Worm (Caenorhabditis elegans) whole organism, late embryonic: ENCODE data around the gene nspg-10.

Source experiments
- C38D4.7 ChIP-seq: fragments of 200-800 bp; sonication (Bioruptor generic); optimal IDR thresholded peaks from 2 replicates; lab custom pipeline; 2018; ENCODE audit warnings: mild to moderate bottlenecking, missing genetic modification characterization, moderate library complexity, missing compliant biosample characterization
- F13H6.1 ChIP-seq: sonication (generic microtip); optimal IDR thresholded peaks from 2 replicates; lab custom pipeline; 2016; ENCODE audit warnings: missing genetic modification characterization, missing compliant biosample characterization
- K09A11.1 ChIP-seq: sonication (generic microtip); optimal IDR thresholded peaks from 2 replicates; lab custom pipeline; 2017; ENCODE audit warnings: antibody characterized with exemption, mild to moderate bottlenecking, missing genetic modification characterization, missing compliant biosample characterization; ENCODE audit not compliant: insufficient read depth
- Y22D7AL.16 ChIP-seq: sonication (generic microtip); optimal IDR thresholded peaks from 2 replicates; lab custom pipeline; 2016; ENCODE audit warnings: missing genetic modification characterization, missing compliant biosample characterization
- ama-1 ChIP-seq: fragments of 150-350 bp; optimal IDR thresholded peaks from 2 replicates; lab custom pipeline; 2014
- ceh-14 ChIP-seq: sonication (generic microtip); optimal IDR thresholded peaks from 2 replicates; lab custom pipeline; 2016; ENCODE audit warnings: missing genotype, missing genetic modification characterization, missing compliant biosample characterization
- ceh-19 ChIP-seq: fragments of 200-800 bp; sonication (Bioruptor generic); optimal IDR thresholded peaks from 2 replicates; lab custom pipeline; 2018; ENCODE audit warnings: mild to moderate bottlenecking, missing genetic modification characterization, missing compliant biosample characterization
- ceh-2 ChIP-seq: sonication (generic microtip); optimal IDR thresholded peaks from 2 replicates; lab custom pipeline; 2016; ENCODE audit warnings: missing genotype, missing genetic modification characterization, missing compliant biosample characterization
- ceh-22 ChIP-seq: sonication (generic microtip); optimal IDR thresholded peaks from 2 replicates; lab custom pipeline; 2017; ENCODE audit warnings: missing biosample characterization, missing genetic modification characterization
- ceh-24 ChIP-seq: sonication (generic microtip); optimal IDR thresholded peaks from 2 replicates; lab custom pipeline; 2016; ENCODE audit warnings: mild to moderate bottlenecking, missing genetic modification characterization, missing compliant biosample characterization
- ceh-30 ChIP-seq: fragments of 150-350 bp; optimal IDR thresholded peaks from 2 replicates; lab custom pipeline; 2014; ENCODE audit warnings: missing biosample characterization, missing genetic modification characterization
- ceh-31 ChIP-seq: sonication (generic microtip); optimal IDR thresholded peaks from 2 replicates; lab custom pipeline; 2016; ENCODE audit warnings: missing genetic modification characterization, missing compliant biosample characterization
- ceh-48 ChIP-seq: sonication (generic microtip); optimal IDR thresholded peaks from 2 replicates; lab custom pipeline; 2016; ENCODE audit warnings: missing genetic modification characterization, inconsistent platforms, missing compliant biosample characterization
- ceh-6 ChIP-seq: fragments of 200-800 bp; sonication (Bioruptor generic); optimal IDR thresholded peaks from 2 replicates; lab custom pipeline; 2018; ENCODE audit warnings: mild to moderate bottlenecking, missing genetic modification characterization, missing compliant biosample characterization
- dmd-4 ChIP-seq: sonication (generic microtip); optimal IDR thresholded peaks from 2 replicates; lab custom pipeline; 2016; ENCODE audit warnings: borderline replicate concordance, missing genetic modification characterization, missing compliant biosample characterization
- dve-1 ChIP-seq: sonication (generic microtip); optimal IDR thresholded peaks from 2 replicates; lab custom pipeline; 2017; ENCODE audit warnings: antibody characterized with exemption, mild to moderate bottlenecking, missing genetic modification characterization, missing compliant biosample characterization
- ets-4 ChIP-seq: sonication (generic microtip); optimal IDR thresholded peaks from 2 replicates; lab custom pipeline; 2016; ENCODE audit warnings: missing genetic modification characterization, missing compliant biosample characterization
- fkh-10 ChIP-seq: fragments of 150-350 bp; optimal IDR thresholded peaks from 2 replicates; lab custom pipeline; 2014; ENCODE audit warnings: missing biosample characterization, missing genetic modification reagents, missing genetic modification characterization
- fkh-6 ChIP-seq: sonication (generic microtip); optimal IDR thresholded peaks from 2 replicates; lab custom pipeline; 2016; ENCODE audit warnings: missing genetic modification characterization, missing compliant biosample characterization
- gmeb-2 ChIP-seq: sonication (generic microtip); optimal IDR thresholded peaks from 2 replicates; lab custom pipeline; 2016; ENCODE audit warnings: missing genetic modification characterization, inconsistent platforms, missing compliant biosample characterization
- hlh-13 ChIP-seq: fragments of 200-800 bp; sonication (Bioruptor generic); optimal IDR thresholded peaks from 2 replicates; lab custom pipeline; 2018; ENCODE audit warnings: mild to moderate bottlenecking, missing genetic modification characterization, missing compliant biosample characterization
- hlh-15 ChIP-seq: sonication (generic microtip); optimal IDR thresholded peaks from 2 replicates; lab custom pipeline; 2016; ENCODE audit warnings: missing genetic modification characterization, missing compliant biosample characterization
- hlh-30 ChIP-seq: sonication (generic microtip); optimal IDR thresholded peaks from 2 replicates; lab custom pipeline; 2017; ENCODE audit warnings: antibody characterized with exemption, missing genetic modification characterization, missing compliant biosample characterization; ENCODE audit not compliant: insufficient read depth
- hlh-8 ChIP-seq: sonication (generic microtip); optimal IDR thresholded peaks from 2 replicates; lab custom pipeline; 2016; ENCODE audit warnings: missing genotype, missing genetic modification characterization, missing compliant biosample characterization
- lim-6 ChIP-seq: sonication (generic microtip); optimal IDR thresholded peaks from 2 replicates; lab custom pipeline; 2016; ENCODE audit warnings: missing genetic modification characterization, missing compliant biosample characterization
- madf-2 ChIP-seq: sonication (generic microtip); optimal IDR thresholded peaks from 2 replicates; lab custom pipeline; 2017; ENCODE audit warnings: missing genetic modification characterization, missing compliant biosample characterization
- nfya-1 ChIP-seq: sonication (generic microtip); optimal IDR thresholded peaks from 2 replicates; lab custom pipeline; 2017; ENCODE audit warnings: missing genetic modification characterization, mild to moderate bottlenecking, missing compliant biosample characterization, antibody characterized with exemption, moderate library complexity
- nhr-11 ChIP-seq: fragments of 150-350 bp; optimal IDR thresholded peaks from 2 replicates; lab custom pipeline; 2014; ENCODE audit warnings: missing biosample characterization, missing genetic modification characterization
- pag-3 ChIP-seq: sonication (generic microtip); optimal IDR thresholded peaks from 2 replicates; lab custom pipeline; 2016; ENCODE audit warnings: missing compliant biosample characterization, missing genetic modification characterization, borderline replicate concordance
- pat-9 ChIP-seq: fragments of 200-800 bp; sonication (Bioruptor generic); optimal IDR thresholded peaks from 2 replicates; lab custom pipeline; 2018; ENCODE audit warnings: mild to moderate bottlenecking, missing genetic modification characterization, moderate library complexity, missing compliant biosample characterization
- pros-1 ChIP-seq: fragments of 150-350 bp; optimal IDR thresholded peaks from 2 replicates; lab custom pipeline; 2014; ENCODE audit warnings: missing biosample characterization, missing genetic modification reagents, missing genetic modification characterization
- ref-2 ChIP-seq: sonication (generic microtip); optimal IDR thresholded peaks from 2 replicates; lab custom pipeline; 2016; ENCODE audit warnings: missing genetic modification characterization, missing compliant biosample characterization
- sox-2 ChIP-seq: fragments of 200-800 bp; sonication (Bioruptor generic); IDR thresholded peaks from 2 replicates; pipeline ENCODE4 v1.3.6; 2022; ENCODE audit warnings: missing genetic modification reagents, missing genetic modification characterization, missing compliant biosample characterization
- sox-4 ChIP-seq: sonication (generic microtip); optimal IDR thresholded peaks from 2 replicates; lab custom pipeline; 2017; ENCODE audit warnings: mild to moderate bottlenecking, missing genetic modification characterization, inconsistent platforms, missing compliant biosample characterization
- syd-9 ChIP-seq: sonication (generic microtip); optimal IDR thresholded peaks from 2 replicates; lab custom pipeline; 2016; ENCODE audit warnings: mild to moderate bottlenecking, missing genetic modification characterization, moderate library complexity, missing compliant biosample characterization
- tbx-7 ChIP-seq: sonication (generic microtip); optimal IDR thresholded peaks from 2 replicates; lab custom pipeline; 2016; ENCODE audit warnings: missing genotype, missing genetic modification characterization, missing compliant biosample characterization
- ttx-3 ChIP-seq: sonication (generic microtip); optimal IDR thresholded peaks from 2 replicates; lab custom pipeline; 2016; ENCODE audit warnings: missing genetic modification reagents, missing genetic modification characterization, missing compliant biosample characterization
- unc-3 ChIP-seq, 2 experiments: fragments of 200-800 bp in 1 of 2; sonication (Bioruptor generic) in 1 of 2; sonication (generic microtip) in 1 of 2; conservative IDR thresholded peaks in 1 of 2; optimal IDR thresholded peaks in 1 of 2; 2 replicates each; pipeline versions ENCODE4 v1.3.6 to Lab custom; 2016 to 2022; ENCODE audit warnings: missing compliant biosample characterization in 2 of 2, missing genetic modification characterization in 2 of 2, missing genetic modification reagents in 1 of 2
- zip-5 ChIP-seq: sonication (generic microtip); optimal IDR thresholded peaks from 2 replicates; lab custom pipeline; 2016; ENCODE audit warnings: missing genetic modification characterization, missing compliant biosample characterization
- ztf-16 ChIP-seq: sonication (generic microtip); optimal IDR thresholded peaks from 2 replicates; lab custom pipeline; 2017; ENCODE audit warnings: missing genetic modification characterization, missing compliant biosample characterization

nspg-10 gene

ce11 chrIV:4611740-4612139 lies 6.2 kb downstream of the nspg-10 start:
- TF ChIP-seq syd-9 (tag; lab: Kevin White, UChicago) (no peak), hlh-15 (tag; lab: Kevin White, UChicago) (no peak)

- TF ChIP-seq gmeb-2 (no peak), tbx-7 (no peak), ztf-16 (tag; lab: Kevin White, UChicago) (no peak), madf-2 (tag; lab: Kevin White, UChicago) (no peak), pat-9 (tag; lab: Kevin White, UChicago) (no peak), nhr-11 (tag; lab: Kevin White, UChicago) (no peak), sox-2 (GFP tag; lab: Robert Waterston, UW) (no peak), fkh-10 (GFP tag; lab: Kevin White, UChicago) (no peak), ceh-14 (no peak)
Measured at ce11 chrIV:4612597-4612996, 7.0 kb downstream of the nspg-10 start.

ce11 chrIV:4613516-4613915 lies 7.9 kb downstream of the nspg-10 start:
- TF ChIP-seq hlh-13 (GFP tag; lab: Kevin White, UChicago) (no peak), ceh-6 (GFP tag; lab: Kevin White, UChicago) (no peak), ceh-14 (peak; percentile 3)
- TF ChIP-seq, all 69 proteins: peak for 1

- no peak for TF ChIP-seq sox-2 (GFP tag; lab: Robert Waterston, UW)
- TF ChIP-seq ceh-31 (tag; lab: Kevin White, UChicago) = peak; percentile 4
- no peak for TF ChIP-seq ama-1
- TF ChIP-seq fkh-10 (GFP tag; lab: Kevin White, UChicago) = no peak
- TF ChIP-seq hlh-15 (tag; lab: Kevin White, UChicago) = no peak
- no peak for TF ChIP-seq ttx-3 (tag; lab: Kevin White, UChicago)
- no peak for TF ChIP-seq nhr-11 (tag; lab: Kevin White, UChicago)
Measured at ce11 chrIV:4623852-4624251, 18.3 kb downstream of the nspg-10 start.

ce11 chrIV:4633393-4633792 lies 27.8 kb downstream of the nspg-10 start, which contains the start of gene R105.1:
Gene R105.1, plus strand, starts transcription at chrIV:4633693.
- TF ChIP-seq unc-3 (GFP tag; conservative IDR thresholded peaks at IDR 0.05; lab: Robert Waterston, UW) = no peak
- TF ChIP-seq unc-3 (tag; optimal IDR thresholded peaks at IDR 0.05; lab: Kevin White, UChicago) = no peak
- no peak for TF ChIP-seq dmd-4 (tag; lab: Kevin White, UChicago)
- no peak for TF ChIP-seq dve-1 (tag; lab: Kevin White, UChicago)
- TF ChIP-seq sox-4 (tag; lab: Kevin White, UChicago) = no peak
- no peak for TF ChIP-seq ref-2 (tag; lab: Kevin White, UChicago)
- TF ChIP-seq F13H6.1 = no peak
- TF ChIP-seq ceh-22 (tag; lab: Kevin White, UChicago) = no peak
- no peak for TF ChIP-seq hlh-30
- TF ChIP-seq, all 69 proteins: peak for 0

- no peak for TF ChIP-seq fkh-6 (tag; lab: Kevin White, UChicago)
- TF ChIP-seq ets-4 (tag; lab: Kevin White, UChicago) = no peak
- no peak for TF ChIP-seq pag-3 (tag; lab: Kevin White, UChicago)
- no peak for TF ChIP-seq ceh-22 (tag; lab: Kevin White, UChicago)
- no peak for TF ChIP-seq sox-2 (GFP tag; lab: Robert Waterston, UW)
- TF ChIP-seq ceh-2 (tag; lab: Kevin White, UChicago) = no peak
- no peak for TF ChIP-seq pros-1 (tag; lab: Kevin White, UChicago)
- no peak for TF ChIP-seq lim-6
- TF ChIP-seq C38D4.7 (GFP tag; lab: Kevin White, UChicago) = no peak
- no peak for TF ChIP-seq Y22D7AL.16
- TF ChIP-seq hlh-8 (tag; lab: Kevin White, UChicago) = no peak
- TF ChIP-seq syd-9 (tag; lab: Kevin White, UChicago) = no peak
- TF ChIP-seq unc-3 (GFP tag; conservative IDR thresholded peaks at IDR 0.05; lab: Robert Waterston, UW) = no peak
- no peak for TF ChIP-seq unc-3 (tag; optimal IDR thresholded peaks at IDR 0.05; lab: Kevin White, UChicago)
- TF ChIP-seq ceh-30 (tag; lab: Kevin White, UChicago) = no peak
- TF ChIP-seq K09A11.1 = no peak
- TF ChIP-seq nfya-1 = no peak
- TF ChIP-seq ceh-19 (GFP tag; lab: Kevin White, UChicago) = no peak
- TF ChIP-seq ceh-48 (tag; lab: Kevin White, UChicago) = no peak
- TF ChIP-seq zip-5 (tag; lab: Kevin White, UChicago) = no peak
- TF ChIP-seq ceh-24 (tag; lab: Kevin White, UChicago) = no peak
- TF ChIP-seq, all 69 proteins: peak for 0
Measured at ce11 chrIV:4636001-4636400, 30.4 kb downstream of the nspg-10 start, which contains the start of gene R105.5. Gene R105.5, plus strand, starts transcription at chrIV:4636301.
